ENCODE assay signal across 4 worm cellular contexts in genomic region chrIV:11119972-11120562, ce11.
TF ChIP-seq lines count a peak whose summit lies in the region.

No protein-coding gene starts in this region.

TF ChIP-seq in whole organism, L2 larva, 48 proteins besides CTCF, POLR2A, EP300 and RAD21:
- TF ChIP-seq F13H6.1 (tag; optimal IDR thresholded peaks at IDR 0.05; lab: Kevin White, UChicago) (peak; percentile 47), crh-2 (tag; optimal IDR thresholded peaks at IDR 0.05; lab: Kevin White, UChicago) (no peak), elt-1 (tag; optimal IDR thresholded peaks at IDR 0.05; lab: Kevin White, UChicago) (peak; percentile 84), nhr-25 (tag; optimal IDR thresholded peaks at IDR 0.05; lab: Kevin White, UChicago) (no peak), ceh-16 (tag; optimal IDR thresholded peaks at IDR 0.05; lab: Kevin White, UChicago) (peak; percentile 41), nhr-23 (tag; optimal IDR thresholded peaks at IDR 0.05; lab: Kevin White, UChicago) (no peak), nhr-21 (tag; optimal IDR thresholded peaks at IDR 0.05; lab: Kevin White, UChicago) (peak; percentile 20), peb-1 (tag; optimal IDR thresholded peaks at IDR 0.05; lab: Kevin White, UChicago) (no peak)

TF ChIP-seq in whole organism, L4 larva, 104 proteins besides CTCF, POLR2A, EP300 and RAD21:
- TF ChIP-seq nhr-28 (tag; optimal IDR thresholded peaks at IDR 0.05; lab: Kevin White, UChicago), result peak; percentile 17
- no peak for TF ChIP-seq dmd-8 (GFP tag; IDR thresholded peaks at IDR 0.05; lab: Robert Waterston, UW)

TF ChIP-seq in whole organism, late embryonic, 69 proteins besides CTCF, POLR2A, EP300 and RAD21:
- TF ChIP-seq ceh-2 (tag; optimal IDR thresholded peaks at IDR 0.05; lab: Kevin White, UChicago) (no peak), nhr-232 (tag; optimal IDR thresholded peaks at IDR 0.05; lab: Kevin White, UChicago) (no peak), elt-2 (tag; optimal IDR thresholded peaks at IDR 0.05; lab: Kevin White, UChicago) (peak; percentile 15), npax-4 (tag; optimal IDR thresholded peaks at IDR 0.05; lab: Kevin White, UChicago) (no peak), pha-4 (tag; optimal IDR thresholded peaks at IDR 0.05; lab: Kevin White, UChicago) (no peak), unc-86 (tag; optimal IDR thresholded peaks at IDR 0.05; lab: Kevin White, UChicago) (no peak)

TF ChIP-seq in whole organism, mixed stage, embryonic, 35 proteins besides CTCF, POLR2A, EP300 and RAD21:
- TF ChIP-seq zip-8 (tag; optimal IDR thresholded peaks at IDR 0.05; lab: Kevin White, UChicago), result no peak
- peak; percentile 10 for TF ChIP-seq pha-4 (tag; optimal IDR thresholded peaks at IDR 0.05; lab: Kevin White, UChicago)
- no peak for TF ChIP-seq unc-39 (tag; optimal IDR thresholded peaks at IDR 0.05; lab: Kevin White, UChicago)
- peak; percentile 74 for TF ChIP-seq ham-2 (GFP tag; optimal IDR thresholded peaks at IDR 0.05; lab: Kevin White, UChicago)
- peak; percentile 50 for TF ChIP-seq nhr-2 (tag; optimal IDR thresholded peaks at IDR 0.05; lab: Kevin White, UChicago)
- TF ChIP-seq nhr-76 (tag; optimal IDR thresholded peaks at IDR 0.05; lab: Kevin White, UChicago), result no peak
- no peak for TF ChIP-seq blmp-1 (tag; optimal IDR thresholded peaks at IDR 0.05; lab: Kevin White, UChicago)
- TF ChIP-seq elt-1 (tag; optimal IDR thresholded peaks at IDR 0.05; lab: Kevin White, UChicago; ENCODE audit: borderline replicate concordance, insufficient read depth), result peak; percentile 95
- TF ChIP-seq lsy-2 (tag; optimal IDR thresholded peaks at IDR 0.05; lab: Kevin White, UChicago), result no peak
- TF ChIP-seq lin-13 (tag; optimal IDR thresholded peaks at IDR 0.05; lab: Kevin White, UChicago), result no peak
TF ChIP-seq in whole organism, mixed stage, embryonic: peak in this region for 4.
